Worm (Caenorhabditis elegans) whole organism, midembryonic: ENCODE measurements around the gene srlf-27.
A peak's percentile ranks its signal among the peaks of the same experiment; 100 is the strongest.

ENCODE experiments used
- T22C8.4 ChIP-seq: fragments of 200-800 bp; sonication (Bioruptor generic); IDR thresholded peaks from 2 replicates; pipeline ENCODE4 v1.3.6; 2022; ENCODE audit warnings: missing genetic modification characterization, missing compliant biosample characterization
- cog-1 ChIP-seq: sonication (generic microtip); optimal IDR thresholded peaks from 2 replicates; lab custom pipeline; 2016; ENCODE audit warnings: missing genetic modification characterization, missing compliant biosample characterization
- flt-1 ChIP-seq: fragments of 200-800 bp; sonication (Bioruptor generic); IDR thresholded peaks from 2 replicates; pipeline ENCODE4 v1.3.6; 2022; ENCODE audit warnings: missing genetic modification characterization, missing compliant biosample characterization
- klf-2 ChIP-seq: fragments of 200-800 bp; sonication (Bioruptor generic); conservative IDR thresholded peaks from 2 replicates; pipeline ENCODE4 v1.3.6; 2022; ENCODE audit warnings: missing genetic modification reagents, missing genetic modification characterization, missing compliant biosample characterization
- med-1 ChIP-seq: sonication (generic microtip); optimal IDR thresholded peaks from 2 replicates; lab custom pipeline; 2017; ENCODE audit warnings: missing genetic modification characterization, mild to moderate bottlenecking, missing compliant biosample characterization, antibody characterized with exemption, missing genetic modification reagents; ENCODE audit not compliant: insufficient read depth
- ref-1 ChIP-seq: fragments of 200-800 bp; sonication (Bioruptor generic); conservative IDR thresholded peaks from 2 replicates; pipeline ENCODE4 v1.3.6; 2022; ENCODE audit warnings: missing genetic modification reagents, missing genetic modification characterization, missing compliant biosample characterization
- tab-1 ChIP-seq: fragments of 200-800 bp; sonication (Bioruptor generic); IDR thresholded peaks from 2 replicates; pipeline ENCODE4 v1.3.6; 2022; ENCODE audit warnings: missing genetic modification characterization, missing compliant biosample characterization
- ztf-23 ChIP-seq: fragments of 200-800 bp; sonication (Bioruptor generic); IDR thresholded peaks from 2 replicates; pipeline ENCODE4 v1.3.6; 2022; ENCODE audit warnings: missing genetic modification reagents, missing genetic modification characterization, missing compliant biosample characterization
- ztf-29 ChIP-seq: fragments of 200-800 bp; sonication (Bioruptor generic); IDR thresholded peaks from 2 replicates; pipeline ENCODE4 v1.3.6; 2022; ENCODE audit warnings: missing genetic modification reagents, missing genetic modification characterization, missing compliant biosample characterization

The srlf-27 gene

ce11 chrIV:14658054-14658631 is 20.6 kb downstream of the srlf-27 start, which contains the start of gene anoh-2:
Gene anoh-2, plus strand, starts transcription at chrIV:14658308.
- no peak for TF ChIP-seq tab-1 (GFP tag; lab: Robert Waterston, UW)
- no peak for TF ChIP-seq ref-1 (GFP tag; lab: Robert Waterston, UW)
- no peak for TF ChIP-seq klf-2
- no peak for TF ChIP-seq ztf-23
- TF ChIP-seq T22C8.4 (GFP tag; lab: Robert Waterston, UW): no peak
- no peak for TF ChIP-seq flt-1
- no peak for TF ChIP-seq cog-1
- TF ChIP-seq med-1: no peak
- TF ChIP-seq ztf-29 (GFP tag; lab: Robert Waterston, UW): no peak

- TF ChIP-seq ztf-23 (no peak), klf-2 (no peak), ref-1 (GFP tag; lab: Robert Waterston, UW) (no peak), cog-1 (no peak), flt-1 (no peak), med-1 (no peak), tab-1 (GFP tag; lab: Robert Waterston, UW) (no peak), ztf-29 (GFP tag; lab: Robert Waterston, UW) (no peak), T22C8.4 (GFP tag; lab: Robert Waterston, UW) (no peak)
Observed at ce11 chrIV:14658927-14659326, 21.4 kb downstream of the srlf-27 start.

DNA sequence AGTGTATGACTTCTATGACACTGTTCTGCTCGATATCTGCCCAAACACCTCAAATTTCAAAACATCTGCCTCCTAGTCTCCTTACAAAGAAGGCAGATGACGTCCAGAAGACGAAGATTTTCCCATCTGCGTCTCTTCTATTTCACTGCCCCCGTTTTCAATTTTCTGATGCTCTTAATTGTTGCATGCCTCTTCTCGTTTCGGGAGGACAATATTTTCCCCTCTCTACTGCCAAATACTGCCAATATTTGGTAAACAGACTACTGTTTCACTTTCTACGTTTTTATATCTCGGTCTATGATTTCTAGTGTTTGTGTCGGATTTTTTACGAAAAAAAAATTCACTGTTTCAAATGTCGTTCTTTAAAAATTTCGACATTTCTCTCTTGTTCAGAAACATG is 23.9 kb downstream of the srlf-27 start:
- TF ChIP-seq cog-1 (no peak), ref-1 (GFP tag; lab: Robert Waterston, UW) (no peak), tab-1 (GFP tag; lab: Robert Waterston, UW) (no peak), flt-1 (no peak), T22C8.4 (GFP tag; lab: Robert Waterston, UW) (no peak), ztf-23 (no peak), med-1 (no peak), ztf-29 (GFP tag; lab: Robert Waterston, UW) (no peak)

DNA sequence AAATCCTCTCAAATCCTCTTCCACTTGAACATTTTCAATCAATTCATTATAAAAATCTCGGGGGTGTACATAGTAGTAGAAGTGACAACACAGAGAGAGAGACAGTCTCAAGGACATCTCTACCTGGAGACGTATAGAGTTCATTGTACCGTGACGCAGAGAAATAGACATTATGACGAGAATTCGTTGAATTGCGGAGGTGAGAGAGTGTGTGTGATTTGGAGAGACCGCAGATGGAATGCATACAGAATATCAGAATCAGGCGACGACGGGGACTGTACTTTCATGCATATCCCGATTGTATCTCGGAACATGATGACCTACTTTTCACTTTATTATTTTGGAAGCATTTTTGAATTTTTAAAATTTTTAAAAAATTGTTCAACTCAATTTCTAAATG is 38.3 kb downstream of the srlf-27 start:
- TF ChIP-seq ref-1 (GFP tag; lab: Robert Waterston, UW) (no peak), T22C8.4 (GFP tag; lab: Robert Waterston, UW) (no peak), tab-1 (GFP tag; lab: Robert Waterston, UW) (no peak), med-1 (no peak), ztf-23 (no peak), ztf-29 (GFP tag; lab: Robert Waterston, UW) (no peak), cog-1 (peak; percentile 8), klf-2 (no peak), flt-1 (no peak)

DNA sequence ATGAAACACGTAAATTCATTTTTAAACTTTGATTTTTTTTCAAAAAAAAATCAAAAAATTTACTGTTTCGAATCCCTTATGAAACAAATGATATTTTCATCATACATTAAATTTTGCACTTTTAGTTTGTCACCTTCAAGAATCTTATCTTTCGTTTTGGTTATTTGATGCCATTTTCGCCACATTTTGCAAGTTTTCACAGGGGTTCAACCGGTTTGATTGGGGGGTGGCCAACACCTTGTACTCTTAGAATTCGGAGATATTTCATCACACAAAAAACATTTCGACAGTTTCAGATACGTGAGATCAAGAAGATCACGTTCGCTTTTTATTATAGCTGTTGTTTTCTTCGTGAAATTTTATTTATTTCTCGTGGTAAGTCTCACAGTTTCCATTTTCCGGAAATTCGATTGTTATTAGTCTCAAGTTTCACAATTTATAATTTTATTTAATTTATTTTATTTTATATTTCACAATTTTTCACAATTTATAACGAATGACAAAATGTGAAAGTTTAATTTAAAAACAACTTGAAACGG is 39.7 kb downstream of the srlf-27 start, which contains the start of gene Y57G11C.31:
Y57G11C.31 (plus strand) TSS at position 276 of the 539 bp plus-strand sequence.
- TF ChIP-seq flt-1: no peak
- TF ChIP-seq klf-2: no peak
- TF ChIP-seq tab-1 (GFP tag; lab: Robert Waterston, UW): no peak
- TF ChIP-seq ref-1 (GFP tag; lab: Robert Waterston, UW): no peak
- TF ChIP-seq ztf-23: no peak
- TF ChIP-seq cog-1: no peak
- no peak for TF ChIP-seq ztf-29 (GFP tag; lab: Robert Waterston, UW)
- TF ChIP-seq med-1: no peak
- no peak for TF ChIP-seq T22C8.4 (GFP tag; lab: Robert Waterston, UW)

DNA sequence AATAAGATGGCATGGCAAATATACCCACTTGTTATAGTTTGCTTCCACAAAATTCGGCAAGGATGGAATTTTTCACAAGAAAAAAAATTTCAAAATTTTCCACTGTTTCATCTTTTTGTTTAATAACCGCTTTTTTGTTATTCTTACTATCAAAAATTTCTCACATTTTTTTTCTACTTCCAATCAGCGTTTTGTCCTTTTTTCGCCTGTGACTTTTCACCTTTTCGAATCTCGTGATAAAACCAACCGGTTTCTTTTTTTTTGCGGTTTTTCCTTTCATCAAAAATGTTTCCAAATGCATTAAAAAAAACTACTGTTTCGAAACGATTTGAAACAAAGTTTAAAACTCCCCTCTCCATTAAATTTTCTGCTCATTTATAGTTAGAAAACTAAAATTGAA is 41.5 kb downstream of the srlf-27 start:
- TF ChIP-seq ref-1 (GFP tag; lab: Robert Waterston, UW): no peak
- no peak for TF ChIP-seq ztf-23
- no peak for TF ChIP-seq cog-1
- no peak for TF ChIP-seq T22C8.4 (GFP tag; lab: Robert Waterston, UW)
- no peak for TF ChIP-seq tab-1 (GFP tag; lab: Robert Waterston, UW)
- no peak for TF ChIP-seq ztf-29 (GFP tag; lab: Robert Waterston, UW)
- TF ChIP-seq klf-2: no peak

DNA sequence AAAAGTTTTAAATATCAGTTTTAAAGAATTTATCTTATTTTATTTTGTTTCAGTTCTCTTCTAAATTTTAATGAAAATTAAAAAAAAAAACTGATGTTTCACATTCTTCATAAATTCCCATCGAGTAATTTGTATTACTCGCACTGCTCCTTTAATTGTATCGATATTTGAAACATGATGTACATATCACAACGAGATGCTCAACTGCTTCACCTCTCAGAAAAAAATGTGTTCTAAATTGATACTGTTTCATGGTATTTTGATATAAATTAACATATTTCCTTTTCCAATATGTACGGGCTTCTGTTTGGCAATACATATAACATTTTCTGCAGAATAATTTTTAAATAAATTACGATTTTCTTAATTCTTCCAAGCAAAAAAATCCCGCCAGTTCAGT is 50.2 kb downstream of the srlf-27 start:
- TF ChIP-seq ztf-23: no peak
- no peak for TF ChIP-seq ztf-29 (GFP tag; lab: Robert Waterston, UW)
- TF ChIP-seq med-1: no peak
- TF ChIP-seq ref-1 (GFP tag; lab: Robert Waterston, UW): no peak
- no peak for TF ChIP-seq klf-2
- TF ChIP-seq cog-1: no peak
- TF ChIP-seq tab-1 (GFP tag; lab: Robert Waterston, UW): no peak
- TF ChIP-seq flt-1: no peak
- no peak for TF ChIP-seq T22C8.4 (GFP tag; lab: Robert Waterston, UW)
